Fruit fly (Drosophila melanogaster): Measurements from ENCODE around the gene CG42450.

CG42450 gene

DNA sequence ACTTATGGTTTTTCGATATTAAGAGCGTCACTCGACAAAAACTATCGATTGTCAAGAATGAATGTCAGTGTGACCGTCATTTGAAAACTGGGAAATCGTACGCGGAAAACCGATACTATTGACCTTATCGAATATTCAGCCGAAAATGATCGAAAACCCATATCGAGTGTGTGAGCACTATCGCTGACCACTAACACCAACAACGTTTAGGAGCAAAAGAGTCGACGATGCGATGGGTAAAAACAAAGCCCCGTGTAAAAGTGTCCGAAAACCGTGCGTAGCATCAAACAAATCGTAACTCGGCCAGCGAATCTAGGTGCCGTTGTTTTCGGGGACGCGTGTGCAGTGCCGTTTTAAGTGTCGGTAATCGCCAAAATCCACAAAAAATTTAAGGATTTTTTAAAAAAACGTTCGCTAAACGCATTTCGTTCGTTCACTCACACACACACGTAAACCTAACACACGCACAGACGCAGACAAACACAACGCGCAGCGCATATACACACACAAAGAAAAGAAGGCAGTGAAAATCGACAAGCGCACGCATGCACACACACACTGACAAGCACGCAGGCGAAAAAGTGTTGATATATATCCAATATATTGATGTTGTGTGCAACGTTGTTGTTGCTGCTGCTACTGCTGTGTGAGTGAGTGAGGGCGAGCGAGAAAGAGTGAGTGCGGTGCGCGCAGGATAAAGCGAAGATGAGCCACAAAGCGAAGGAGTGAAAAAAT lies 50.8 kb downstream of the CG42450 start, which contains the start of the genes CG7326 and Dora (continued):
- no peak for TF ChIP-seq slbo (GFP tag; IDR thresholded peaks at IDR 0.05)
- peak; percentile 63 for TF ChIP-seq CG2712 (tag; optimal IDR thresholded peaks at IDR 0.05)
- TF ChIP-seq Gsc (GFP tag; IDR thresholded peaks at IDR 0.05): no peak
- TF ChIP-seq pho (GFP tag; optimal IDR thresholded peaks at IDR 0.05): no peak
- no peak for TF ChIP-seq cas (GFP tag; IDR thresholded peaks at IDR 0.05)
- peak; percentile 8 for TF ChIP-seq NC2β (GFP tag; optimal IDR thresholded peaks at IDR 0.05)
- TF ChIP-seq Sry-δ (GFP tag; optimal IDR thresholded peaks at IDR 0.05): peak; percentile 92
- TF ChIP-seq fru (optimal IDR thresholded peaks at IDR 0.05): no peak
- TF ChIP-seq inv (GFP tag; IDR thresholded peaks at IDR 0.05; ENCODE audit: partially characterized antibody): peak; percentile 80
- no peak for TF ChIP-seq CG43689 (GFP tag; IDR thresholded peaks at IDR 0.05)
- no peak for TF ChIP-seq HHEX (GFP tag; optimal IDR thresholded peaks at IDR 0.05)
- peak; percentile 46 for TF ChIP-seq Aef1 (GFP tag; IDR thresholded peaks at IDR 0.05)
- peak; percentile 15 for TF ChIP-seq nmo (GFP tag; optimal IDR thresholded peaks at IDR 0.05)
- no peak for TF ChIP-seq CG9817 (tag; optimal IDR thresholded peaks at IDR 0.05)
- TF ChIP-seq pros (GFP tag; optimal IDR thresholded peaks at IDR 0.05): no peak
- TF ChIP-seq CG11696 (GFP tag; IDR thresholded peaks at IDR 0.05): no peak
- TF ChIP-seq hb (GFP tag; IDR thresholded peaks at IDR 0.05; ENCODE audit: partially characterized antibody): peak; percentile 87
- TF ChIP-seq hth (optimal IDR thresholded peaks at IDR 0.05): no peak
- TF ChIP-seq CG8290 (GFP tag; optimal IDR thresholded peaks at IDR 0.05): no peak
- peak in 1 of 2 experiments; percentile 67 for TF ChIP-seq CG8290 (tag; optimal IDR thresholded peaks at IDR 0.05)
- TF ChIP-seq fd64A (GFP tag; optimal IDR thresholded peaks at IDR 0.05): no peak
- TF ChIP-seq Ets65A (GFP tag): no peak
- peak; percentile 49 for TF ChIP-seq CG30020 (tag; optimal IDR thresholded peaks at IDR 0.05)
- peak; percentile 16 for TF ChIP-seq CG12299 (tag; optimal IDR thresholded peaks at IDR 0.05)
- TF ChIP-seq CG4707 (GFP tag; optimal IDR thresholded peaks at IDR 0.05): no peak
- no peak for TF ChIP-seq CG12942 (GFP tag; optimal IDR thresholded peaks at IDR 0.05)
- no peak for TF ChIP-seq chn (GFP tag; optimal IDR thresholded peaks at IDR 0.05)
- no peak for TF ChIP-seq CG17359 (tag; optimal IDR thresholded peaks at IDR 0.05)
- peak; percentile 7 for TF ChIP-seq dm (GFP tag; optimal IDR thresholded peaks at IDR 0.05)
- TF ChIP-seq CG15073 (GFP tag; optimal IDR thresholded peaks at IDR 0.05): no peak
- TF ChIP-seq CG33213 (GFP tag; optimal IDR thresholded peaks at IDR 0.05): peak; percentile 64
- TF ChIP-seq tx (GFP tag; optimal IDR thresholded peaks at IDR 0.05): no peak
- peak; percentile 96 for TF ChIP-seq Bgb (GFP tag; IDR thresholded peaks at IDR 0.05; ENCODE audit: partially characterized antibody)
- no peak for TF ChIP-seq CG5245 (GFP tag; optimal IDR thresholded peaks at IDR 0.05)
- no peak for TF ChIP-seq pb (GFP tag; optimal IDR thresholded peaks at IDR 0.05)
- no peak for TF ChIP-seq CG6175 (GFP tag; IDR thresholded peaks at IDR 0.05)
- TF ChIP-seq ro (GFP tag; IDR thresholded peaks at IDR 0.05): no peak
- peak; percentile 75 for TF ChIP-seq Doc3 (GFP tag; IDR thresholded peaks at IDR 0.05; ENCODE audit: partially characterized antibody)
- TF ChIP-seq sc (optimal IDR thresholded peaks at IDR 0.05): no peak
- no peak for TF ChIP-seq sc (GFP tag; optimal IDR thresholded peaks at IDR 0.05)
- no peak for TF ChIP-seq D (optimal IDR thresholded peaks at IDR 0.05)
- no peak for TF ChIP-seq D (GFP tag; optimal IDR thresholded peaks at IDR 0.05)
- peak; percentile 16 for TF ChIP-seq HmgD (GFP tag; optimal IDR thresholded peaks at IDR 0.05)
- TF ChIP-seq CG8478 (optimal IDR thresholded peaks at IDR 0.05): peak; percentile 92
- TF ChIP-seq fu2 (GFP tag; optimal IDR thresholded peaks at IDR 0.05): no peak
- no peak for TF ChIP-seq kah (GFP tag; optimal IDR thresholded peaks at IDR 0.05)
- peak; percentile 5 for TF ChIP-seq CG3281 (GFP tag; optimal IDR thresholded peaks at IDR 0.05)
- peak; percentile 89 for TF ChIP-seq CG4360 (GFP tag; IDR thresholded peaks at IDR 0.05)
- TF ChIP-seq tgo (GFP tag; IDR thresholded peaks at IDR 0.05): no peak
- TF ChIP-seq Taf1 (GFP tag; IDR thresholded peaks at IDR 0.05): no peak
- no peak for TF ChIP-seq Dbx (GFP tag; IDR thresholded peaks at IDR 0.05)
- no peak for TF ChIP-seq Vsx1 (GFP tag; optimal IDR thresholded peaks at IDR 0.05)
- no peak for TF ChIP-seq Spps (tag; optimal IDR thresholded peaks at IDR 0.05)
